Fruit fly (Drosophila melanogaster) Kc167 (cell line): ENCODE data around the gene CG4972.

ENCODE experiments used
- Myc ChIP-seq: fragments of >200 bp; optimal IDR thresholded peaks from 2 replicates; lab custom pipeline; 2017; ENCODE audit warnings: missing external identifiers
- insv ChIP-seq: fragments of >200 bp; optimal IDR thresholded peaks from 3 replicates; lab custom pipeline; 2018; ENCODE audit warnings: missing external identifiers

dm6 chr2L:10334854-10335277 lies 20.3 kb downstream of the CG4972 start:
- TF ChIP-seq insv, result no peak
- TF ChIP-seq Myc (lab: Kevin White, UChicago), result no peak
